Worm (Caenorhabditis elegans) whole organism, midembryonic: Measurements from ENCODE around the gene spe-19.

Experiments
- T22C8.4 ChIP-seq: fragments of 200-800 bp; sonication (Bioruptor generic); IDR thresholded peaks from 2 replicates; pipeline ENCODE4 v1.3.6; 2022; ENCODE audit warnings: missing genetic modification characterization, missing compliant biosample characterization
- cog-1 ChIP-seq: sonication (generic microtip); optimal IDR thresholded peaks from 2 replicates; lab custom pipeline; 2016; ENCODE audit warnings: missing genetic modification characterization, missing compliant biosample characterization
- flt-1 ChIP-seq: fragments of 200-800 bp; sonication (Bioruptor generic); IDR thresholded peaks from 2 replicates; pipeline ENCODE4 v1.3.6; 2022; ENCODE audit warnings: missing genetic modification characterization, missing compliant biosample characterization
- klf-2 ChIP-seq: fragments of 200-800 bp; sonication (Bioruptor generic); conservative IDR thresholded peaks from 2 replicates; pipeline ENCODE4 v1.3.6; 2022; ENCODE audit warnings: missing genetic modification reagents, missing genetic modification characterization, missing compliant biosample characterization
- med-1 ChIP-seq: sonication (generic microtip); optimal IDR thresholded peaks from 2 replicates; lab custom pipeline; 2017; ENCODE audit warnings: missing genetic modification characterization, mild to moderate bottlenecking, missing compliant biosample characterization, antibody characterized with exemption, missing genetic modification reagents; ENCODE audit not compliant: insufficient read depth
- ref-1 ChIP-seq: fragments of 200-800 bp; sonication (Bioruptor generic); conservative IDR thresholded peaks from 2 replicates; pipeline ENCODE4 v1.3.6; 2022; ENCODE audit warnings: missing genetic modification reagents, missing genetic modification characterization, missing compliant biosample characterization
- tab-1 ChIP-seq: fragments of 200-800 bp; sonication (Bioruptor generic); IDR thresholded peaks from 2 replicates; pipeline ENCODE4 v1.3.6; 2022; ENCODE audit warnings: missing genetic modification characterization, missing compliant biosample characterization
- ztf-23 ChIP-seq: fragments of 200-800 bp; sonication (Bioruptor generic); IDR thresholded peaks from 2 replicates; pipeline ENCODE4 v1.3.6; 2022; ENCODE audit warnings: missing genetic modification reagents, missing genetic modification characterization, missing compliant biosample characterization
- ztf-29 ChIP-seq: fragments of 200-800 bp; sonication (Bioruptor generic); IDR thresholded peaks from 2 replicates; pipeline ENCODE4 v1.3.6; 2022; ENCODE audit warnings: missing genetic modification reagents, missing genetic modification characterization, missing compliant biosample characterization

spe-19 gene

DNA sequence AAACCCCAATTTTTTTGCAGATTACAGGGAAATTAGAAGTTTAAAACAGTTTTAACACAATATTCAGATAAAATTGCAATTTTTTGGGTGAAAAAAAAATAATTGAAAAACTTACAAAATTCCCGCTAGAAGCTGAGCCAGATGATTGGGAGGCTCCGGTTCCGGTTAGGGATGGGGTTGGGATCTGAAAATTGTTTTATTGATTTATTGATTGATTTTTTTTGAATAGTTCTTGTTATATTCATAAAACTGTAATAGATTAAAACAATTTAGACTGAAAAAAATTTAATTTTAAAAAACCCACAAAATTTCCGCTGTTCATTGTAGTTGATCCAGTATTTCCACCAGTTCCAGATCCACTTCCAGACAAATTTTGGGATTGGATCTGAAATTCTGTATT, 12.2 kb upstream of the spe-19 start:
- TF ChIP-seq ztf-29 (no peak), ref-1 (GFP tag; lab: Robert Waterston, UW) (no peak), flt-1 (GFP tag; lab: Robert Waterston, UW) (no peak), tab-1 (GFP tag; lab: Robert Waterston, UW) (no peak), cog-1 (tag; lab: Kevin White, UChicago) (no peak), klf-2 (GFP tag; lab: Robert Waterston, UW) (no peak), med-1 (GFP tag; lab: Kevin White, UChicago) (no peak), T22C8.4 (GFP tag; lab: Robert Waterston, UW) (no peak), ztf-23 (GFP tag; lab: Robert Waterston, UW) (no peak)

DNA sequence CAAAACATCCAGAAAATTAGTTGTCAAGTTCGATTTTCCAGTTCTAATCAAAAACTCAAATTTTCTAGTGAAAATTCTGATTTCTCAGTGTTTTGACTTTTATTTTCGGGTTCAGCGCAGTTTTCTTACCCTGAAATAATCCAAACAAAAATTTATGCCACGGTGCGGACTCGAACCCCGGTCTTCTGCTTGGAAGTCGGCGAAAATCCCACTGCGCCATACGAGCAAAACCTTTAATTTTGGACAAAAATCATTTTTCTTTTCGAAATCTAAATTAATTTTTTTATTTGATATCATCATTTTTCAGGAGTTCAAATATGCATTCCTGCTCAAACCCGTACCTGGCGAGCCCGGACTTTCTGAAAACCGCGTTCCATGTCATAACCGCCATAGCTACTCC, 1.9 kb upstream of the spe-19 start, which contains the start of gene srh-233:
Gene srh-233, plus strand, starts transcription at position 301 of the 400 bp plus-strand sequence.
- TF ChIP-seq klf-2 (GFP tag; lab: Robert Waterston, UW) (no peak), tab-1 (GFP tag; lab: Robert Waterston, UW) (no peak), T22C8.4 (GFP tag; lab: Robert Waterston, UW) (no peak), ztf-23 (GFP tag; lab: Robert Waterston, UW) (no peak), cog-1 (tag; lab: Kevin White, UChicago) (no peak), flt-1 (GFP tag; lab: Robert Waterston, UW) (no peak)

DNA sequence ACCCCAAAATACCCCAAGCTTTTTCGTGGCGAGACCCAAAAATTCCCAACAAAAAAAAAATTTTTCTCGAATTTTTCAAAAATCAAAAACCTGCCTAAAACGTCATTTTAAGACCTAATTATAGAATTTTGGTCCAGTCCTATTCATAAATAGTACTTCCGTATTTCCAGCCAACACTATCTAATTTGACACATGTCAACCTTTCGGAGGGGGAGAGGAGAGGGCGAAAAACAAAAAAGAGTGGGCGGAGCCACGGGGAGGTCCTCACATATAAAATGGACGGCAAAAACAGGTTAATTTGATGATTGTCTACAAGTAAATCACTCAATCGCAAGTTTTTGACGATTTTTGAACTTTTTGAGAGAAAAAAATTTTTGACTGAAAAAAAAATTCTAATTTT, 9.9 kb downstream of the spe-19 start, which contains the start of gene Y113G7A.16:
Gene Y113G7A.16, plus strand, starts transcription at position 301 of the 400 bp plus-strand sequence.
- TF ChIP-seq T22C8.4 (GFP tag; lab: Robert Waterston, UW) (no peak), cog-1 (tag; lab: Kevin White, UChicago) (no peak), med-1 (GFP tag; lab: Kevin White, UChicago) (no peak), tab-1 (GFP tag; lab: Robert Waterston, UW) (no peak), ref-1 (GFP tag; lab: Robert Waterston, UW) (no peak), ztf-29 (no peak), flt-1 (GFP tag; lab: Robert Waterston, UW) (no peak)

DNA sequence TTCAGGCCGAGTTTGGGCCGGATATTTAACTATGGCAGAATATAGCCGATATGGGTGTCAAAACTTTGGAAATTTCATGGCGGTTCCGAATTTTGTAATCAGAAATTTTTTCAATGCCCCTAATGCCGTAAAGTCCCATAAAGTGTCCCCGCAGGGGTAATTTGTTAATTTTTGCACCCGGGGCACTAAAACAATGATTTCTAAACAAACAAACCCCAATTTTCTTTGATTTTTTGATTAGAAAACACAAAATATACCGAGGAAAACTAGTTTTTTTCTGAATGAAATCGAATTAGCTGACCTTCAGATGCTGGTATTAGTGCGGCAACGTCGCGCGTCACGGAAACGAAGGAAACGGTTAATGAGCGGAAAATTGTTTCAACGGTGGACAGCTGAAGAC, 12.3 kb downstream of the spe-19 start:
- TF ChIP-seq ztf-29 = no peak
- TF ChIP-seq ref-1 (GFP tag; lab: Robert Waterston, UW) = no peak
- TF ChIP-seq klf-2 (GFP tag; lab: Robert Waterston, UW) = no peak
- TF ChIP-seq cog-1 (tag; lab: Kevin White, UChicago) = no peak
- no peak for TF ChIP-seq T22C8.4 (GFP tag; lab: Robert Waterston, UW)
- TF ChIP-seq tab-1 (GFP tag; lab: Robert Waterston, UW) = no peak
- no peak for TF ChIP-seq flt-1 (GFP tag; lab: Robert Waterston, UW)

DNA sequence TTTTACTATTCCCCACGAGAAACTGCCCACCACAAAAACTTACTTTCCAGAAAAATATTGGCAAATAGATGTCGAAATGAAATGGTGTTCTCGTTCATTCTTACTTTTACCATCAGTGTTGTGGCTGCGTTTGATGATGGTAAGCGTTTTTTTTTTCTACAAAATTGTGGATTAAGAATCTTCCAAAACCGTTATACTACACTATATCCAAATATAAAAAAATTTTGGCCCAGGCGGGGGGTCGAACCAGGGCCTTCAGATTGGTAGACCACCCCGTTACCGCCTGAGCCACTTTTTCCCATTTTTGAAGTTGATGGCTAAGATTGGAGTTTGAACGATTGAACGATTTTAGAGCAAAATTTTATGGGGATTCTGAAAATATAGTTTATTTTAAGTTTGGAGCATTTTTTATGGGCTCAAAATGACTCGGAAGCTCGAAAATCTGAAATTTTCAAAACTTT, 24.2 kb downstream of the spe-19 start, which contains the start of gene lgc-55:
Gene lgc-55, plus strand, starts transcription at position 51 of the 461 bp plus-strand sequence.
- no peak for TF ChIP-seq flt-1 (GFP tag; lab: Robert Waterston, UW)
- TF ChIP-seq med-1 (GFP tag; lab: Kevin White, UChicago) = no peak
- no peak for TF ChIP-seq klf-2 (GFP tag; lab: Robert Waterston, UW)
- TF ChIP-seq cog-1 (tag; lab: Kevin White, UChicago) = no peak
- TF ChIP-seq ztf-29 = no peak
- TF ChIP-seq tab-1 (GFP tag; lab: Robert Waterston, UW) = no peak
- no peak for TF ChIP-seq T22C8.4 (GFP tag; lab: Robert Waterston, UW)
- no peak for TF ChIP-seq ref-1 (GFP tag; lab: Robert Waterston, UW)
- no peak for TF ChIP-seq ztf-23 (GFP tag; lab: Robert Waterston, UW)

DNA sequence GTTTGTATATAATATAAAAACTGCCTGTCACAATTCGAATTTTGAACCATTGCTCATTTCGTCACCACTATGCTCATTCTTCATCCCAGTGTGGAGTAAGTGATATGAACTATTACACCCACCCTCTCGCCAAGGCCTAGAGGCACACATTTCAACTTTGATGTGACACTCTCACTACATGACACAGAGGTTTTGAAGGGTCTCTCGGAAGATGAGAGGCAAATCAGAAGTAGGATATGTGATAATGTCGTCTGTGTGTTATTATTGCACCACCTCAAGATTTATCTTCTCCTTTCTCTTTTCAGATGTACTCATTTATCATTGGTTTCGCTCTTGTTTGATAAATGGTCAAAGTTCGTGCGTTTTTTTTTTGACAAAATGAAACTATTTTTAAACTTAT, 25.9 kb downstream of the spe-19 start:
- no peak for TF ChIP-seq med-1 (GFP tag; lab: Kevin White, UChicago)
- TF ChIP-seq klf-2 (GFP tag; lab: Robert Waterston, UW) = no peak
- no peak for TF ChIP-seq cog-1 (tag; lab: Kevin White, UChicago)
- TF ChIP-seq flt-1 (GFP tag; lab: Robert Waterston, UW) = no peak
- no peak for TF ChIP-seq ztf-23 (GFP tag; lab: Robert Waterston, UW)
- no peak for TF ChIP-seq tab-1 (GFP tag; lab: Robert Waterston, UW)

DNA sequence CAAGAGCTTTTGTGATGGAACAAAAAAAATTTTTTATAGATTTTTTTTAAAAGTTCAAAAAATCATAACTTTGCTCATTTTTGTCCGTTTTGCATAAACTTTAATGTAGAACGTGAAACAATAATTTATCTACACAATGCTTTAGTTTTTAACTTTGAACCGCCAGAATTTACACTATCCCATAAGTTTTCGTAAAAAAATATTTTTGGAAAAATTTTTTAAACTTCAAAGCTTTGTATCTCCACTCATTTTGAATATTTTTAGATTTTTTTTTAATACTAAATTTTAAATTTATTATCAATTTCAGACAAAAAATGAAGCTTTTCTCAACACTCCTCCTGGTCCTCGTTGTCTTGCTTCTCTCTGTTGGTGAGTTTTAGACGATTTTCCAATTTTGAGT, 35.6 kb downstream of the spe-19 start, which contains the start of gene Y60A3A.21:
Gene Y60A3A.21, plus strand, starts transcription at position 301 of the 400 bp plus-strand sequence.
- TF ChIP-seq cog-1 (tag; lab: Kevin White, UChicago) (no peak), flt-1 (GFP tag; lab: Robert Waterston, UW) (no peak), klf-2 (GFP tag; lab: Robert Waterston, UW) (no peak), ztf-29 (no peak), ref-1 (GFP tag; lab: Robert Waterston, UW) (no peak), T22C8.4 (GFP tag; lab: Robert Waterston, UW) (no peak), tab-1 (GFP tag; lab: Robert Waterston, UW) (no peak), med-1 (GFP tag; lab: Kevin White, UChicago) (no peak), ztf-23 (GFP tag; lab: Robert Waterston, UW) (no peak)

DNA sequence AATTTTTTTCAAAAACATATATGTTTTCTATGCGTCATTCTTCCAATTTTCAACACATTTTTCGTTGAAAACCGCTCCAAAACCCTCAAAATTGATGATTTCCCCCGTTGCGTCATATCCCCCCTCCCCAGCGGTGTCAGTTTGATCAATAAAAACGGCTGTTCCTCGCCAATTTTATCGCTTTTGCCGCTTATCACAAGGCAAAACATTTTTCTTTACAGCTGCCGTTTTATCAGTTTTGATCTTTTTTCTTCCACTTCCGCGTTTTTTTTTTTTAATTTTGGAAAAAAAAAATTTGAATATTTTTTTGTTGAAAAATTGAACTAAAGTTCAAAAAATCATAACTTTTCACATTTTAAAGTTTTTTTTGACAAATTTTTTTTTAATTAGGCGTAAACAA, 36.0 kb downstream of the spe-19 start:
- TF ChIP-seq med-1 (GFP tag; lab: Kevin White, UChicago) = no peak
- no peak for TF ChIP-seq klf-2 (GFP tag; lab: Robert Waterston, UW)
- TF ChIP-seq tab-1 (GFP tag; lab: Robert Waterston, UW) = no peak
- TF ChIP-seq ref-1 (GFP tag; lab: Robert Waterston, UW) = no peak
- TF ChIP-seq ztf-23 (GFP tag; lab: Robert Waterston, UW) = no peak
- no peak for TF ChIP-seq cog-1 (tag; lab: Kevin White, UChicago)

DNA sequence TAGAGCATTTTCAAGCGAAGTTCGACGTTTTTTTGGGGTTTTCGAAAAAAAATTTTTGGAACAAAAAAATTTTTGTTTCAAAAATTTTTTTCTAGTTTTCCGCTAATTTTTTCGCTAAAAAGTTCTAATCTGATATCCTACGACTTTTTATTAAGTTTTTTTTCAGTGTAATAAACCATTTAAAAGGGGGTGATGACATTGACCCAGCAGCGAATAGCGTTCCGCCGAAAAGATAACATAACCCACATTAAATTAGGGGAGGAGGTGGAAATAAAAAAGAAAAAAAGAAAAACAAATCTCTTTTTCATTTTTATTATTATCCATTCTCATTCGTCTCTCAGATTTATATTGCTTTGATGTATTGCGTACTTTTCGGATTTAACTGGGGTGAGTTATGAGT, 39.7 kb downstream of the spe-19 start, which contains the start of gene Y60A3A.23:
Gene Y60A3A.23, plus strand, starts transcription at position 301 of the 400 bp plus-strand sequence.
- no peak for TF ChIP-seq klf-2 (GFP tag; lab: Robert Waterston, UW)
- no peak for TF ChIP-seq tab-1 (GFP tag; lab: Robert Waterston, UW)
- no peak for TF ChIP-seq ztf-23 (GFP tag; lab: Robert Waterston, UW)
- TF ChIP-seq med-1 (GFP tag; lab: Kevin White, UChicago) = no peak
- TF ChIP-seq cog-1 (tag; lab: Kevin White, UChicago) = no peak
- no peak for TF ChIP-seq ref-1 (GFP tag; lab: Robert Waterston, UW)
- TF ChIP-seq T22C8.4 (GFP tag; lab: Robert Waterston, UW) = no peak
- no peak for TF ChIP-seq flt-1 (GFP tag; lab: Robert Waterston, UW)
- no peak for TF ChIP-seq ztf-29
